Worm (Caenorhabditis elegans) whole organism, late embryonic: ENCODE results near the gene dhp-2.

Source experiments
- ama-1 ChIP-seq: fragments of 150-350 bp; optimal IDR thresholded peaks from 2 replicates; lab custom pipeline; 2014
- ceh-19 ChIP-seq: fragments of 200-800 bp; sonication (Bioruptor generic); optimal IDR thresholded peaks from 2 replicates; lab custom pipeline; 2018; ENCODE audit warnings: mild to moderate bottlenecking, missing genetic modification characterization, missing compliant biosample characterization
- lin-11 ChIP-seq: fragments of 200-800 bp; sonication (Bioruptor generic); optimal IDR thresholded peaks from 2 replicates; lab custom pipeline; 2018; ENCODE audit warnings: mild to moderate bottlenecking, missing genetic modification characterization, missing compliant biosample characterization
- nhr-232 ChIP-seq: sonication (generic microtip); optimal IDR thresholded peaks from 2 replicates; lab custom pipeline; 2016; ENCODE audit warnings: missing genetic modification characterization, missing compliant biosample characterization

- no peak for TF ChIP-seq ama-1 (lab: Kevin White, UChicago)
- no peak for TF ChIP-seq ceh-19 (GFP tag; lab: Kevin White, UChicago)
- TF ChIP-seq lin-11 (tag; lab: Kevin White, UChicago): no peak
- no peak for TF ChIP-seq nhr-232
Observed at ce11 chrIV:9972629-9973028, 5.3 kb upstream of the dhp-2 start, which contains the start of the genes C47E12.12 and C47E12.10.
